Worm (Caenorhabditis elegans): ENCODE data around the gene C34E7.3.

The C34E7.3 gene

ce11 chrX:12889837-12890449, 40.1 kb upstream of the C34E7.3 start (continued):
- TF ChIP-seq nhr-11 (tag; optimal IDR thresholded peaks at IDR 0.05), result no peak
- TF ChIP-seq K02D7.2 (tag; optimal IDR thresholded peaks at IDR 0.05), result peak; percentile 75
- peak; percentile 55 for TF ChIP-seq dmd-4 (tag; optimal IDR thresholded peaks at IDR 0.05; ENCODE audit: borderline replicate concordance)
- peak; percentile 52 for TF ChIP-seq fax-1 (tag; optimal IDR thresholded peaks at IDR 0.05)
- TF ChIP-seq unc-86 (tag; optimal IDR thresholded peaks at IDR 0.05), result peak; percentile 82
- TF ChIP-seq madf-2 (tag; optimal IDR thresholded peaks at IDR 0.05), result peak; percentile 64
- TF ChIP-seq pqm-1 (tag; optimal IDR thresholded peaks at IDR 0.05), result no peak
- TF ChIP-seq mec-3 (tag; optimal IDR thresholded peaks at IDR 0.05; ENCODE audit: borderline replicate concordance), result no peak
- TF ChIP-seq ceh-9 (tag; optimal IDR thresholded peaks at IDR 0.05), result no peak
- TF ChIP-seq hlh-30 (tag; optimal IDR thresholded peaks at IDR 0.05; ENCODE audit: insufficient read depth), result no peak
- TF ChIP-seq rnt-1 (tag; optimal IDR thresholded peaks at IDR 0.05), result peak; percentile 52
- no peak for TF ChIP-seq elt-4 (tag; optimal IDR thresholded peaks at IDR 0.05)
- TF ChIP-seq ceh-31 (tag; optimal IDR thresholded peaks at IDR 0.05), result peak; percentile 53
- peak; percentile 84 for TF ChIP-seq syd-9 (tag; optimal IDR thresholded peaks at IDR 0.05)
- TF ChIP-seq K09A11.1 (tag; optimal IDR thresholded peaks at IDR 0.05; ENCODE audit: insufficient read depth), result peak; percentile 56
- peak; percentile 61 for TF ChIP-seq F13H6.1 (tag; optimal IDR thresholded peaks at IDR 0.05)
- TF ChIP-seq pax-1 (tag; optimal IDR thresholded peaks at IDR 0.05), result no peak
- peak; percentile 85 for TF ChIP-seq sdc-2 (tag; optimal IDR thresholded peaks at IDR 0.05)
- peak; percentile 53 for TF ChIP-seq C08G9.2 (tag; optimal IDR thresholded peaks at IDR 0.05)
- peak; percentile 69 for TF ChIP-seq nhr-232 (tag; optimal IDR thresholded peaks at IDR 0.05)
- peak; percentile 65 for TF ChIP-seq Y22D7AL.16 (tag; optimal IDR thresholded peaks at IDR 0.05)
- TF ChIP-seq pros-1 (tag; optimal IDR thresholded peaks at IDR 0.05), result no peak
- peak; percentile 80 for TF ChIP-seq hlh-6 (tag; optimal IDR thresholded peaks at IDR 0.05)
- peak; percentile 79 for TF ChIP-seq eyg-1 (tag; optimal IDR thresholded peaks at IDR 0.05)
- TF ChIP-seq unc-55 (GFP tag; optimal IDR thresholded peaks at IDR 0.05), result no peak
- TF ChIP-seq ceh-14 (tag; optimal IDR thresholded peaks at IDR 0.05), result peak; percentile 35
- TF ChIP-seq ceh-19 (GFP tag; optimal IDR thresholded peaks at IDR 0.05), result peak; percentile 88
- TF ChIP-seq che-1 (tag; optimal IDR thresholded peaks at IDR 0.05), result peak; percentile 84
- no peak for TF ChIP-seq pha-4 (tag; optimal IDR thresholded peaks at IDR 0.05)
- TF ChIP-seq dve-1 (tag; optimal IDR thresholded peaks at IDR 0.05), result peak; percentile 32
- TF ChIP-seq tbx-2 (tag; optimal IDR thresholded peaks at IDR 0.05), result peak; percentile 69
- TF ChIP-seq lin-11 (tag; optimal IDR thresholded peaks at IDR 0.05), result peak; percentile 69
- no peak for TF ChIP-seq ceh-22 (tag; optimal IDR thresholded peaks at IDR 0.05)
- peak; percentile 50 for TF ChIP-seq ceh-48 (tag; optimal IDR thresholded peaks at IDR 0.05)
- TF ChIP-seq zip-5 (tag; optimal IDR thresholded peaks at IDR 0.05), result peak; percentile 57
- TF ChIP-seq hlh-8 (tag; optimal IDR thresholded peaks at IDR 0.05), result no peak
- TF ChIP-seq ceh-34 (tag; optimal IDR thresholded peaks at IDR 0.05), result peak; percentile 86
- TF ChIP-seq gmeb-2 (tag; optimal IDR thresholded peaks at IDR 0.05), result peak; percentile 76
- peak; percentile 75 for TF ChIP-seq ttx-3 (tag; optimal IDR thresholded peaks at IDR 0.05)
- peak; percentile 63 for TF ChIP-seq hlh-13 (GFP tag; optimal IDR thresholded peaks at IDR 0.05)
- no peak for TF ChIP-seq pag-3 (tag; optimal IDR thresholded peaks at IDR 0.05; ENCODE audit: borderline replicate concordance)
- TF ChIP-seq hlh-15 (tag; optimal IDR thresholded peaks at IDR 0.05), result peak; percentile 14
- TF ChIP-seq ztf-16 (tag; optimal IDR thresholded peaks at IDR 0.05), result peak; percentile 72
- TF ChIP-seq ceh-45 (GFP tag; IDR thresholded peaks at IDR 0.05), result no peak
- TF ChIP-seq ceh-2 (tag; optimal IDR thresholded peaks at IDR 0.05), result peak; percentile 45
- no peak for TF ChIP-seq odd-2 (tag; optimal IDR thresholded peaks at IDR 0.05)
- peak; percentile 73 for TF ChIP-seq pat-9 (tag; optimal IDR thresholded peaks at IDR 0.05)
- TF ChIP-seq fkh-6 (tag; optimal IDR thresholded peaks at IDR 0.05), result peak; percentile 85
- peak; percentile 52 for TF ChIP-seq T23F11.4 (GFP tag; optimal IDR thresholded peaks at IDR 0.05)
- no peak for TF ChIP-seq ceh-30 (tag; optimal IDR thresholded peaks at IDR 0.05)
- peak; percentile 38 for TF ChIP-seq ceh-18 (tag; optimal IDR thresholded peaks at IDR 0.05)
- peak; percentile 64 for TF ChIP-seq ceh-24 (tag; optimal IDR thresholded peaks at IDR 0.05)
